Worm (Caenorhabditis elegans) whole organism, young adult: ENCODE results near the gene cex-2.

Experiments
- B0336.3 ChIP-seq: fragments of 200-800 bp; sonication (Bioruptor generic); IDR thresholded peaks from 2 replicates; pipeline ENCODE4 v1.3.6; 2022; ENCODE audit warnings: missing genetic modification characterization, missing compliant biosample characterization
- C17E4.6 ChIP-seq: fragments of 200-800 bp; sonication (Bioruptor generic); IDR thresholded peaks from 2 replicates; pipeline ENCODE4 v1.3.6; 2022; ENCODE audit warnings: missing genetic modification reagents, missing genetic modification characterization, missing compliant biosample characterization
- D2030.7 ChIP-seq: fragments of 200-800 bp; sonication (Bioruptor generic); IDR thresholded peaks from 2 replicates; pipeline ENCODE4 v1.3.6; 2022; ENCODE audit warnings: missing genetic modification reagents, missing genetic modification characterization, missing compliant biosample characterization
- Y56A3A.18 ChIP-seq: fragments of 200-800 bp; sonication (Bioruptor generic); IDR thresholded peaks from 2 replicates; pipeline ENCODE4 v1.3.6; 2022; ENCODE audit warnings: missing genetic modification reagents, missing genetic modification characterization, missing compliant biosample characterization
- ZK185.1 ChIP-seq: sonication (generic microtip); optimal IDR thresholded peaks from 2 replicates; lab custom pipeline; 2016; ENCODE audit warnings: mild to moderate bottlenecking, missing genetic modification characterization, missing compliant biosample characterization; ENCODE audit not compliant: poor library complexity, severe bottlenecking
- ama-1 ChIP-seq, 3 experiments: fragments of 150-350 bp in 1 of 3; sonication (generic microtip) in 2 of 3; optimal IDR thresholded peaks; 2 replicates each; lab custom pipeline; 2014 to 2018; ENCODE audit warnings: missing biosample characterization in 2 of 3, missing genetic modification characterization in 2 of 3, missing genetic modification reagents in 2 of 3
- aptf-3 ChIP-seq: fragments of 200-800 bp; sonication (Bioruptor generic); IDR thresholded peaks from 2 replicates; pipeline ENCODE4 v1.3.6; 2022; ENCODE audit warnings: missing genetic modification characterization, missing compliant biosample characterization
- athp-1 ChIP-seq: sonication (generic microtip); optimal IDR thresholded peaks from 2 replicates; lab custom pipeline; 2017; ENCODE audit warnings: mild to moderate bottlenecking, missing genetic modification characterization, missing compliant biosample characterization
- attf-3 ChIP-seq: fragments of 200-800 bp; sonication (Bioruptor generic); conservative IDR thresholded peaks from 2 replicates; pipeline ENCODE4 v1.3.6; 2022; ENCODE audit warnings: missing genetic modification reagents, missing genetic modification characterization, missing compliant biosample characterization
- ceh-27 ChIP-seq: fragments of 200-800 bp; sonication (Bioruptor generic); optimal IDR thresholded peaks from 2 replicates; lab custom pipeline; 2018; ENCODE audit warnings: mild to moderate bottlenecking, missing genetic modification characterization, moderate library complexity, missing compliant biosample characterization
- ceh-58 ChIP-seq: fragments of 200-800 bp; sonication (Bioruptor generic); IDR thresholded peaks from 2 replicates; pipeline ENCODE4 v1.3.6; 2022; ENCODE audit warnings: missing genetic modification characterization, missing compliant biosample characterization
- ekl-4 ChIP-seq: fragments of 200-800 bp; sonication (Bioruptor generic); IDR thresholded peaks from 2 replicates; pipeline ENCODE4 v1.3.6; 2022; ENCODE audit warnings: missing genetic modification reagents, missing genetic modification characterization, missing compliant biosample characterization
- fkh-3 ChIP-seq: sonication (generic microtip); optimal IDR thresholded peaks from 2 replicates; lab custom pipeline; 2016; ENCODE audit warnings: mild to moderate bottlenecking, missing genetic modification characterization, missing compliant biosample characterization
- lag-1 ChIP-seq: fragments of 200-800 bp; sonication (Bioruptor generic); IDR thresholded peaks from 2 replicates; pipeline ENCODE4 v1.3.6; 2022; ENCODE audit warnings: missing genetic modification reagents, missing genetic modification characterization, missing compliant biosample characterization
- let-526 ChIP-seq: fragments of 200-800 bp; sonication (Bioruptor generic); IDR thresholded peaks from 2 replicates; pipeline ENCODE4 v1.3.6; 2022; ENCODE audit warnings: missing genetic modification reagents, missing genetic modification characterization, missing compliant biosample characterization
- let-607 ChIP-seq, 2 experiments: fragments of 200-800 bp in 1 of 2; sonication (Bioruptor generic) in 1 of 2; sonication (generic microtip) in 1 of 2; optimal IDR thresholded peaks; 2 replicates each; lab custom pipeline; 2016 to 2018; ENCODE audit warnings: mild to moderate bottlenecking in 2 of 2, missing compliant biosample characterization in 2 of 2, missing genetic modification characterization in 2 of 2, moderate library complexity in 2 of 2, missing genotype in 1 of 2
- madf-10 ChIP-seq: sonication (generic microtip); optimal IDR thresholded peaks from 2 replicates; lab custom pipeline; 2016; ENCODE audit warnings: mild to moderate bottlenecking, missing genetic modification characterization, missing compliant biosample characterization
- nhr-80 ChIP-seq: sonication (generic microtip); optimal IDR thresholded peaks from 2 replicates; lab custom pipeline; 2016; ENCODE audit warnings: missing genetic modification characterization, missing compliant biosample characterization
- nhr-90 ChIP-seq: sonication (generic microtip); optimal IDR thresholded peaks from 2 replicates; lab custom pipeline; 2016; ENCODE audit warnings: missing genotype, mild to moderate bottlenecking, missing genetic modification characterization, missing compliant biosample characterization
- rec-8 ChIP-seq, 2 experiments: sonication (generic microtip); optimal IDR thresholded peaks; 2 replicates each; lab custom pipeline; 2016; ENCODE audit warnings: mild to moderate bottlenecking in 2 of 2, missing genetic modification characterization in 2 of 2, missing genetic modification reagents in 2 of 2, missing genotype in 2 of 2, missing biosample characterization in 1 of 2, missing compliant biosample characterization in 1 of 2, moderate library complexity in 1 of 2
- sea-2 ChIP-seq: fragments of 200-800 bp; sonication (Bioruptor generic); IDR thresholded peaks from 2 replicates; pipeline ENCODE4 v1.3.6; 2022; ENCODE audit warnings: missing genetic modification characterization, missing compliant biosample characterization
- snpc-1.3 ChIP-seq: sonication (generic microtip); optimal IDR thresholded peaks from 2 replicates; lab custom pipeline; 2017; ENCODE audit warnings: missing genetic modification characterization, mild to moderate bottlenecking, missing compliant biosample characterization, antibody characterized with exemption, moderate library complexity, missing genotype, missing genetic modification reagents; ENCODE audit not compliant: insufficient read depth
- snpc-3.4 ChIP-seq: sonication (generic microtip); optimal IDR thresholded peaks from 2 replicates; lab custom pipeline; 2017; ENCODE audit warnings: missing genetic modification characterization, mild to moderate bottlenecking, missing compliant biosample characterization, antibody characterized with exemption, moderate library complexity, missing genotype, missing genetic modification reagents
- tlf-1 ChIP-seq: fragments of 200-800 bp; sonication (Bioruptor generic); optimal IDR thresholded peaks from 2 replicates; lab custom pipeline; 2018; ENCODE audit warnings: mild to moderate bottlenecking, missing genetic modification characterization, missing compliant biosample characterization
- unc-62 ChIP-seq: fragments of 150-350 bp; optimal IDR thresholded peaks from 2 replicates; lab custom pipeline; 2014; ENCODE audit warnings: missing biosample characterization, missing genetic modification reagents, missing genetic modification characterization
- zfh-2 ChIP-seq: fragments of 200-800 bp; sonication (Bioruptor generic); conservative IDR thresholded peaks from 2 replicates; pipeline ENCODE4 v1.3.6; 2022; ENCODE audit warnings: missing genetic modification reagents, missing genetic modification characterization, missing compliant biosample characterization
- ztf-26 ChIP-seq: sonication (generic microtip); optimal IDR thresholded peaks from 2 replicates; lab custom pipeline; 2017; ENCODE audit warnings: missing genetic modification characterization, missing compliant biosample characterization

cex-2 gene

DNA sequence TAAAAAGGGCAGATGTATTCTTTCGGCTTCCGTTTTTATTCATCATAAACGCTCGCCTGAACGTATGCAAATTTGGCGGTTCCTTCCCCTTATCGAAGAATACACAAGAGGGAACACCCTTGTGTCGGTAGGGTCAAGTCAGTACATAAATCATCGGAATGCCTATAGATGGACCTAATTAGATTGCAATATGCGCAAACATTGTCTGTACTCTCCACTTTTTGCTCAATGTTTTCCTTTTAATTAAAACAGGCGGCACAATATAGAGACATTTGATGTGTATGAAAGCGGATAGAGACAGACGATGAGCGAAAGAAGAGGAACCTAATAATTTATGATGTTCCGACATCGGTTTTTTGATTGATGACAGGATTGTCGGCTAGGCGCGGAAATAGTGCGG lies 21.0 kb downstream of the cex-2 start:
- TF ChIP-seq D2030.7 (no peak), let-526 (GFP tag; lab: Robert Waterston, UW) (no peak), tlf-1 (GFP tag; lab: Kevin White, UChicago) (no peak), athp-1 (no peak), fkh-3 (tag; lab: Kevin White, UChicago) (no peak), lag-1 (GFP tag; lab: Robert Waterston, UW) (no peak), let-607 (tag; optimal IDR thresholded peaks at IDR 0.05; lab: Kevin White, UChicago) (no peak), ceh-58 (no peak), sea-2 (GFP tag; lab: Robert Waterston, UW) (no peak), C17E4.6 (no peak), ZK185.1 (tag; lab: Kevin White, UChicago) (no peak), nhr-90 (tag; lab: Kevin White, UChicago) (no peak)
- TF ChIP-seq, all 124 proteins: peak for 0

DNA sequence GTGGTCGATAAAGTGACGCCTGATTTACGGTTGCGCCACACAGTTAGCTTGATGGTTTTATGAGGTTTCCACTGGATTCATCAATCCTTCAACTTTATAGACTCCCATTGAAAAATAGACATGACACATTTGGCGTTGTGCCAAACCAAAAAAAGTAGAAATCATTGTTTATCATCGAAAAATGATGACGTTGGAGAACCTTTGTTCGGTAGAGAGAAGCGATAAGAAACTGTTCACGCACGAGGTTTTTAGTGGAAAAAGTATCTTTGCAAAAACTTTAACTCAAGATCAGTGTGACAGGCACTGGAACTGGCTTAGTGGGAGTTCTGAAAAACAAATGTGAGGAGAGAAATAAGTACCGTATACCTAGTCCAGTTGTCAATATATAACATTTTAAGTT lies 21.6 kb downstream of the cex-2 start:
- TF ChIP-seq nhr-80 (tag; lab: Kevin White, UChicago) (peak; percentile 34), ztf-26 (tag; lab: Kevin White, UChicago) (no peak)
- TF ChIP-seq, all 124 proteins: peak for 1

DNA sequence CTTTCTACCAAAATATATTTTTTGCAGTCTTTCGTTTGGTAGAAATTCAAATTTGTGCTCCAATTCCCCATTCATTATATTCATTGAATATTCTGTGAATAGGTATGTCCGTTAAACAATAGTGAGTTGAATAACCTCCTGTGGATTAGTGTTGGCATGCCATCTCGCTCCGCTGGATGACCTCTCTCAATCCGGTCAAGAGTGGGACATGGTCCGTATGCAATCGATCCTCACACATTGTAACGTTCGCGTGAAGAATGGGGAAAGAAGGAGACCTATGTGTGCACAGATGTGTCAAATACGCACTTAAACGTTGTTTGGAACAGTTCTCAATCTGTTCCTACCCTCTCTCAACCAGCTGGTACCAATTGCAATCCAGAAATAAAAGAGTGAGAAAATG lies 22.0 kb downstream of the cex-2 start:
- no peak for TF ChIP-seq snpc-3.4 (tag; lab: Kevin White, UChicago)
- no peak for TF ChIP-seq aptf-3 (GFP tag; lab: Robert Waterston, UW)
- TF ChIP-seq snpc-1.3 (tag; lab: Kevin White, UChicago), result no peak
- no peak for TF ChIP-seq let-526 (GFP tag; lab: Robert Waterston, UW)
- no peak for TF ChIP-seq B0336.3 (GFP tag; lab: Robert Waterston, UW)
- TF ChIP-seq unc-62 (GFP tag; lab: Kevin White, UChicago), result no peak
- no peak for TF ChIP-seq rec-8 (tag; optimal IDR thresholded peaks at IDR 0.05; lab: Kevin White, UChicago)
- TF ChIP-seq ceh-27 (GFP tag; lab: Kevin White, UChicago), result no peak
- no peak for TF ChIP-seq madf-10
- no peak for TF ChIP-seq ekl-4
- TF ChIP-seq attf-3 (GFP tag; lab: Robert Waterston, UW), result no peak

ce11 chrII:7812332-7812731 lies 22.9 kb downstream of the cex-2 start:
- TF ChIP-seq Y56A3A.18 (GFP tag; lab: Robert Waterston, UW), result 0 out of 2 replicates have a peak, but pooled peaks have one; percentile 19
- TF ChIP-seq B0336.3 (GFP tag; lab: Robert Waterston, UW), result no peak

- TF ChIP-seq zfh-2 (GFP tag; lab: Robert Waterston, UW) (peak; percentile 42; the same call in 1 of the 2 replicates), ama-1 (optimal IDR thresholded peaks at IDR 0.05; lab: Kevin White, UChicago) (no peak), ama-1 (GFP tag; optimal IDR thresholded peaks at IDR 0.05; lab: Kevin White, UChicago) (no peak), let-607 (tag; optimal IDR thresholded peaks at IDR 0.05; lab: Kevin White, UChicago) (no peak)
These were observed 24.2 kb downstream of the cex-2 start, which contains the start of gene cki-1 for ce11 chrII:7810869-7811543. TSS of gene cki-1 (plus strand) at chrII:7811240.
